Fruit fly (Drosophila melanogaster) whole organism, embryonic: ENCODE results near the gene CG6843.

Experiments used
- Antp ChIP-seq: fragments of 200-800 bp; sonication (Bioruptor generic); optimal IDR thresholded peaks from 3 replicates; lab custom pipeline; 2016; ENCODE audit warnings: missing biosample characterization, missing genetic modification characterization
- Bdp1 ChIP-seq: fragments of 200-800 bp; sonication (Bioruptor generic); optimal IDR thresholded peaks from 3 replicates; lab custom pipeline; 2016; ENCODE audit warnings: missing biosample characterization, missing genetic modification characterization
- Blimp-1 ChIP-seq: fragments of 200-800 bp; sonication (Bioruptor generic); optimal IDR thresholded peaks from 3 replicates; lab custom pipeline; 2018; ENCODE audit warnings: missing biosample characterization, missing genetic modification characterization, mild to moderate bottlenecking, moderate library complexity, missing genetic modification reagents
- CG10462 ChIP-seq: fragments of 200-800 bp; sonication (Bioruptor generic); optimal IDR thresholded peaks from 2 replicates; lab custom pipeline; 2016; ENCODE audit warnings: missing biosample characterization, missing genetic modification characterization
- CG10959 ChIP-seq: fragments of 200-800 bp; sonication (Bioruptor generic); IDR thresholded peaks from 2 replicates; pipeline ENCODE4 v1.3.6; 2022; ENCODE audit warnings: missing biosample characterization, missing genetic modification characterization
- CG11247 ChIP-seq: fragments of 200-800 bp; sonication (Bioruptor generic); IDR thresholded peaks from 2 replicates; pipeline ENCODE4 v1.3.6; 2022; ENCODE audit warnings: missing biosample characterization, missing genetic modification characterization
- CG12236 ChIP-seq: fragments of 200-800 bp; sonication (Bioruptor generic); optimal IDR thresholded peaks from 2 replicates; lab custom pipeline; 2016; ENCODE audit warnings: missing biosample characterization, missing genetic modification characterization
- CG12659 ChIP-seq: fragments of 200-800 bp; sonication (Bioruptor generic); optimal IDR thresholded peaks from 3 replicates; lab custom pipeline; 2017; ENCODE audit warnings: mild to moderate bottlenecking, missing biosample characterization, missing genetic modification reagents, missing genetic modification characterization
- CG14014 ChIP-seq: fragments of 200-800 bp; sonication (Bioruptor generic); IDR thresholded peaks from 2 replicates; pipeline ENCODE4 v1.3.6; 2022; ENCODE audit warnings: missing biosample characterization, missing genetic modification characterization
- CG2129 ChIP-seq: fragments of 200-800 bp; sonication (Bioruptor generic); IDR thresholded peaks from 2 replicates; pipeline ENCODE4 v1.3.6; 2022; ENCODE audit warnings: missing biosample characterization, missing genetic modification characterization; ENCODE audit not compliant: partially characterized antibody
- CG2889 ChIP-seq: fragments of 200-800 bp; sonication (Bioruptor generic); IDR thresholded peaks from 3 replicates; pipeline ENCODE4 v1.3.6; 2022; ENCODE audit warnings: missing biosample characterization, missing genetic modification characterization
- CG30431 ChIP-seq: fragments of 200-800 bp; sonication (Bioruptor generic); optimal IDR thresholded peaks from 2 replicates; lab custom pipeline; 2017; ENCODE audit warnings: missing biosample characterization, missing genetic modification characterization
- CG31224 ChIP-seq: fragments of 200-800 bp; sonication (Bioruptor generic); IDR thresholded peaks from 2 replicates; pipeline ENCODE4 v1.3.6; 2022; ENCODE audit warnings: missing biosample characterization, missing genetic modification characterization
- CG32772 ChIP-seq: fragments of 200-800 bp; sonication (Bioruptor generic); IDR thresholded peaks from 2 replicates; pipeline ENCODE4 v1.3.6; 2022; ENCODE audit warnings: missing biosample characterization, missing genetic modification characterization
- CG33557 ChIP-seq: fragments of 200-800 bp; sonication (Bioruptor generic); optimal IDR thresholded peaks from 2 replicates; lab custom pipeline; 2019; ENCODE audit warnings: missing biosample characterization, mild to moderate bottlenecking, missing genetic modification characterization, moderate library complexity
- CG4282 ChIP-seq: fragments of 200-800 bp; sonication (Bioruptor generic); optimal IDR thresholded peaks from 2 replicates; lab custom pipeline; 2016; ENCODE audit warnings: missing biosample characterization, missing genetic modification characterization
- CG4730 ChIP-seq: fragments of 200-800 bp; sonication (Bioruptor generic); IDR thresholded peaks from 2 replicates; pipeline ENCODE4 v1.3.6; 2022; ENCODE audit warnings: missing biosample characterization, missing genetic modification characterization
- CG5953 ChIP-seq: fragments of 200-800 bp; sonication (Bioruptor generic); IDR thresholded peaks from 2 replicates; pipeline ENCODE4 v1.3.6; 2022; ENCODE audit warnings: missing biosample characterization, missing genetic modification characterization
- CG6654 ChIP-seq: fragments of 200-800 bp; sonication (Bioruptor generic); optimal IDR thresholded peaks from 2 replicates; lab custom pipeline; 2017; ENCODE audit warnings: missing biosample characterization, mild to moderate bottlenecking, missing genetic modification characterization
- CG7556 ChIP-seq: fragments of 200-800 bp; sonication (Bioruptor generic); optimal IDR thresholded peaks from 2 replicates; lab custom pipeline; 2017; ENCODE audit warnings: missing biosample characterization, mild to moderate bottlenecking, missing genetic modification characterization
- CG9817 ChIP-seq: fragments of 200-800 bp; sonication (Bioruptor generic); optimal IDR thresholded peaks from 2 replicates; lab custom pipeline; 2018; ENCODE audit warnings: missing biosample characterization, mild to moderate bottlenecking, missing genetic modification characterization, moderate library complexity
- Dip2 ChIP-seq: fragments of 200-800 bp; sonication (Bioruptor generic); IDR thresholded peaks from 2 replicates; pipeline ENCODE4 v1.3.6; 2022; ENCODE audit warnings: missing biosample characterization, missing genetic modification characterization
- ERR ChIP-seq: fragments of 200-800 bp; sonication (Bioruptor generic); optimal IDR thresholded peaks from 2 replicates; lab custom pipeline; 2016; ENCODE audit warnings: missing biosample characterization, missing genetic modification characterization
- Eip74EF ChIP-seq, 2 experiments: fragments of 200-800 bp in 1 of 2; fragments of >200 bp in 1 of 2; sonication (Bioruptor generic) in 1 of 2; optimal IDR thresholded peaks; 2 replicates each; lab custom pipeline; 2017 to 2019; ENCODE audit warnings: missing biosample characterization in 2 of 2, missing genetic modification characterization in 2 of 2, mild to moderate bottlenecking in 1 of 2, moderate library complexity in 1 of 2
- HLHmδ ChIP-seq: fragments of 200-800 bp; sonication (Bioruptor generic); optimal IDR thresholded peaks from 2 replicates; lab custom pipeline; 2018; ENCODE audit warnings: missing biosample characterization, mild to moderate bottlenecking, missing genetic modification characterization, moderate library complexity
- Hr3 ChIP-seq: fragments of 200-800 bp; sonication (Bioruptor generic); optimal IDR thresholded peaks from 3 replicates; lab custom pipeline; 2016; ENCODE audit warnings: missing biosample characterization, missing genetic modification characterization
- Meics ChIP-seq: fragments of 200-800 bp; sonication (Bioruptor generic); optimal IDR thresholded peaks from 2 replicates; lab custom pipeline; 2017; ENCODE audit warnings: missing biosample characterization, mild to moderate bottlenecking, missing genetic modification characterization
- Opbp ChIP-seq: fragments of 200-800 bp; sonication (Bioruptor generic); IDR thresholded peaks from 3 replicates; pipeline ENCODE4 v1.3.6; 2022; ENCODE audit warnings: missing biosample characterization, missing genetic modification characterization; ENCODE audit not compliant: partially characterized antibody
- Vsx1 ChIP-seq: fragments of 200-800 bp; sonication (Bioruptor generic); optimal IDR thresholded peaks from 2 replicates; lab custom pipeline; 2017; ENCODE audit warnings: missing biosample characterization, mild to moderate bottlenecking, missing genetic modification characterization, missing genetic modification reagents
- Xbp1 ChIP-seq: fragments of 200-800 bp; sonication (Bioruptor generic); optimal IDR thresholded peaks from 3 replicates; lab custom pipeline; 2016; ENCODE audit warnings: missing biosample characterization, mild to moderate bottlenecking, missing genetic modification characterization
- ab ChIP-seq: fragments of 200-800 bp; sonication (Bioruptor generic); optimal IDR thresholded peaks from 2 replicates; lab custom pipeline; 2016; ENCODE audit warnings: missing biosample characterization, missing genetic modification characterization
- ac ChIP-seq: fragments of 200-800 bp; sonication (Bioruptor generic); optimal IDR thresholded peaks from 3 replicates; lab custom pipeline; 2017; ENCODE audit warnings: missing biosample characterization, mild to moderate bottlenecking, missing genetic modification characterization
- ase ChIP-seq: fragments of 200-800 bp; sonication (Bioruptor generic); IDR thresholded peaks from 3 replicates; pipeline ENCODE4 v1.3.6; 2022; ENCODE audit warnings: missing biosample characterization, missing genetic modification characterization
- bsh ChIP-seq, 2 experiments: fragments of 200-800 bp; sonication (Bioruptor generic); optimal IDR thresholded peaks; 2 replicates each; lab custom pipeline; 2017 to 2018; ENCODE audit warnings: mild to moderate bottlenecking in 2 of 2, missing biosample characterization in 2 of 2, missing genetic modification characterization in 2 of 2, moderate library complexity in 1 of 2
- cas ChIP-seq: fragments of 200-800 bp; sonication (Bioruptor generic); IDR thresholded peaks from 2 replicates; pipeline ENCODE4 v1.3.6; 2022; ENCODE audit warnings: missing biosample characterization, missing genetic modification characterization
- chn ChIP-seq: fragments of 200-800 bp; sonication (Bioruptor generic); optimal IDR thresholded peaks from 2 replicates; lab custom pipeline; 2016; ENCODE audit warnings: missing biosample characterization, missing genetic modification characterization
- ems ChIP-seq: fragments of 200-800 bp; sonication (Bioruptor generic); optimal IDR thresholded peaks from 3 replicates; lab custom pipeline; 2016; ENCODE audit warnings: missing biosample characterization, missing genetic modification characterization
- exex ChIP-seq: fragments of 200-800 bp; sonication (Bioruptor generic); optimal IDR thresholded peaks from 4 replicates; lab custom pipeline; 2018; ENCODE audit warnings: missing biosample characterization, mild to moderate bottlenecking, missing genetic modification characterization, moderate library complexity
- gcm2 ChIP-seq: fragments of 200-800 bp; sonication (Bioruptor generic); optimal IDR thresholded peaks from 2 replicates; lab custom pipeline; 2016; ENCODE audit warnings: missing biosample characterization, missing genetic modification characterization
- h ChIP-seq: fragments of >200 bp; optimal IDR thresholded peaks from 2 replicates; lab custom pipeline; 2017
- knrl ChIP-seq: fragments of 200-800 bp; sonication (Bioruptor generic); IDR thresholded peaks from 3 replicates; pipeline ENCODE4 v1.3.6; 2022; ENCODE audit warnings: missing biosample characterization, missing genetic modification characterization; ENCODE audit not compliant: partially characterized antibody
- lilli ChIP-seq: fragments of 200-800 bp; sonication (Bioruptor generic); optimal IDR thresholded peaks from 3 replicates; lab custom pipeline; 2016; ENCODE audit warnings: missing biosample characterization, missing genetic modification characterization
- org-1 ChIP-seq: fragments of 200-800 bp; sonication (Bioruptor generic); optimal IDR thresholded peaks from 2 replicates; lab custom pipeline; 2017; ENCODE audit warnings: missing biosample characterization, missing genetic modification characterization
- pita ChIP-seq: fragments of 200-800 bp; sonication (Bioruptor generic); optimal IDR thresholded peaks from 2 replicates; lab custom pipeline; 2017; ENCODE audit warnings: missing biosample characterization, mild to moderate bottlenecking, missing genetic modification characterization
- psq ChIP-seq: fragments of 200-800 bp; sonication (Bioruptor generic); optimal IDR thresholded peaks from 2 replicates; lab custom pipeline; 2017; ENCODE audit warnings: missing biosample characterization, missing genetic modification characterization
- ro ChIP-seq: fragments of 200-800 bp; sonication (Bioruptor generic); IDR thresholded peaks from 2 replicates; pipeline ENCODE4 v1.3.6; 2022; ENCODE audit warnings: missing biosample characterization, missing genetic modification characterization
- sens-2 ChIP-seq: fragments of 200-800 bp; sonication (Bioruptor generic); IDR thresholded peaks from 2 replicates; pipeline ENCODE4 v1.3.6; 2022; ENCODE audit warnings: missing biosample characterization, missing genetic modification characterization
- slp2 ChIP-seq: fragments of 200-800 bp; sonication (Bioruptor generic); optimal IDR thresholded peaks from 2 replicates; lab custom pipeline; 2016; ENCODE audit warnings: missing biosample characterization, missing genetic modification characterization
- so ChIP-seq: fragments of 200-800 bp; sonication (Bioruptor generic); IDR thresholded peaks from 3 replicates; pipeline ENCODE4 v1.3.6; 2022; ENCODE audit warnings: missing biosample characterization, missing genetic modification characterization
- unc-4 ChIP-seq: fragments of 200-800 bp; sonication (Bioruptor generic); IDR thresholded peaks from 2 replicates; pipeline ENCODE4 v1.3.6; 2022; ENCODE audit warnings: missing biosample characterization, missing genetic modification characterization; ENCODE audit not compliant: partially characterized antibody
- zen ChIP-seq: fragments of 200-800 bp; sonication (Bioruptor generic); optimal IDR thresholded peaks from 3 replicates; lab custom pipeline; 2018; ENCODE audit warnings: missing biosample characterization, mild to moderate bottlenecking, missing genetic modification characterization, moderate library complexity

Gene CG6843

DNA sequence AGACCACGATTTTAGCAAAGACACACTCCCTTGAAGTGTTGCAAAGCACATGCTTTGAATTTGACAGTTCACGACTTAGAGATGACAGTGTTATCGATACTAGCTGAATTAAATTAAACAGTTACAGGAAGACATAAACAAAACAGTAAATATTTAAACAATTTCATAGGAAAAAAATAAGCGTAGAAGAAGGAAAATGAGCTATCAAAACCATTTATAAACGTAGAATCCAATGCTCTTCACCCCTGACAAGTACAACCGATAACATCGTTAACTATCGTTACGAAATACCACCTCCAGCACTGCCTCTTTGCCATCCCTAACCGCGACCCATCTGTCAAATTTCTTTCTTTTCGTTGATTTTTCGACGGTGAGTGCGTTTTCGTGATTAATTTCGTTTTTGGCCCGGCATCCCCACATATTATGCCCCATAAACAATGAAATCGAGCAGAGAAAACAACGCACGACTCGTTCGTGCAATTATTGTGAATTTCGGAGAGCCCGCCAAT is 2.6 kb upstream of the CG6843 start, which contains the start of gene RpL26 (continued):
- peak; percentile 46; the same call in 1 of the 2 replicates for TF ChIP-seq CG14014 (GFP tag; lab: Robert Waterston, UW)
- peak; percentile 99 for TF ChIP-seq knrl (GFP tag; lab: Robert Waterston, UW)
- TF ChIP-seq bsh (GFP tag; optimal IDR thresholded peaks at IDR 0.05; lab: Kevin White, UChicago) = peak; percentile 29 to 48
- no peak for TF ChIP-seq cas (GFP tag; lab: Robert Waterston, UW)
- no peak for TF ChIP-seq CG5953 (GFP tag; lab: Robert Waterston, UW)
- peak; percentile 93 for TF ChIP-seq Opbp
- no peak for TF ChIP-seq CG30431 (GFP tag; lab: Kevin White, UChicago)
- TF ChIP-seq Antp (GFP tag; lab: Kevin White, UChicago) = peak; percentile 75
- peak; percentile 77 for TF ChIP-seq pita
- peak; percentile 45 for TF ChIP-seq exex
- peak; percentile 43 for TF ChIP-seq zen (tag; lab: Kevin White, UChicago)
- TF ChIP-seq Eip74EF (GFP tag; optimal IDR thresholded peaks at IDR 0.05; lab: Kevin White, UChicago) = peak in 1 of 2 experiments; percentile 35
- peak; percentile 26 for TF ChIP-seq ERR
- peak; percentile 94 for TF ChIP-seq unc-4
- TF ChIP-seq org-1 (GFP tag; lab: Kevin White, UChicago) = peak; percentile 36
- no peak for TF ChIP-seq CG6654 (GFP tag; lab: Kevin White, UChicago)
- peak; percentile 46 for TF ChIP-seq CG10462 (GFP tag; lab: Kevin White, UChicago)
- no peak for TF ChIP-seq Blimp-1 (GFP tag; lab: Kevin White, UChicago)
- TF ChIP-seq CG4730 (GFP tag; lab: Robert Waterston, UW) = 0 out of 2 replicates have a peak, but pooled peaks have one; percentile 52
- no peak for TF ChIP-seq ac (GFP tag; lab: Kevin White, UChicago)
- peak; percentile 74 for TF ChIP-seq Bdp1 (GFP tag; lab: Kevin White, UChicago)
- TF ChIP-seq so = no peak
- TF ChIP-seq ab (GFP tag; lab: Kevin White, UChicago) = peak; percentile 14
- TF ChIP-seq CG32772 (GFP tag; lab: Robert Waterston, UW) = peak; percentile 50
- peak; percentile 53 for TF ChIP-seq CG31224 (GFP tag; lab: Robert Waterston, UW)
- peak; percentile 6 for TF ChIP-seq CG12236
- no peak for TF ChIP-seq CG2889
- TF ChIP-seq chn (GFP tag; lab: Kevin White, UChicago) = peak; percentile 84
- TF ChIP-seq CG12659 = peak; percentile 89
- TF ChIP-seq CG11247 (GFP tag; lab: Robert Waterston, UW) = peak; percentile 67
- TF ChIP-seq lilli (GFP tag; lab: Kevin White, UChicago) = peak; percentile 84
- TF ChIP-seq Hr3 = peak; percentile 74
- peak; percentile 46; the same call in 1 of the 2 replicates for TF ChIP-seq CG10959
- peak; percentile 70 for TF ChIP-seq CG4282 (GFP tag; lab: Kevin White, UChicago)
- TF ChIP-seq sens-2 (GFP tag; lab: Robert Waterston, UW) = no peak
- TF ChIP-seq Meics (GFP tag; lab: Kevin White, UChicago) = peak; percentile 68
- peak; percentile 79 for TF ChIP-seq CG33557
- no peak for TF ChIP-seq h (lab: Kevin White, UChicago)
- peak; percentile 79 for TF ChIP-seq slp2 (GFP tag; lab: Kevin White, UChicago)
- peak; percentile 84 for TF ChIP-seq Xbp1 (GFP tag; lab: Kevin White, UChicago)
- peak; percentile 36 for TF ChIP-seq psq (GFP tag; lab: Kevin White, UChicago)
- no peak for TF ChIP-seq Dip2
- TF ChIP-seq CG9817 (tag; lab: Kevin White, UChicago) = peak; percentile 85
- no peak for TF ChIP-seq Vsx1 (GFP tag; lab: Kevin White, UChicago)
- peak; percentile 24 for TF ChIP-seq gcm2 (GFP tag; lab: Kevin White, UChicago)
- TF ChIP-seq ems = peak; percentile 64
- TF ChIP-seq CG2129 (GFP tag; lab: Robert Waterston, UW) = peak; percentile 98
- TF ChIP-seq CG7556 = peak; percentile 52
- no peak for TF ChIP-seq ro (GFP tag; lab: Robert Waterston, UW)
- peak; percentile 54; the same call in 1 of the 3 replicates for TF ChIP-seq ase (GFP tag; lab: Robert Waterston, UW)
- no peak for TF ChIP-seq HLHmδ (GFP tag; lab: Kevin White, UChicago)
